Worm (Caenorhabditis elegans) whole organism, L4 larva: ENCODE results near the gene C53A5.16.

Experiments used
- R02D3.7 ChIP-seq: fragments of 150-350 bp; sonication (generic microtip); optimal IDR thresholded peaks from 3 replicates; lab custom pipeline; 2014; ENCODE audit warnings: missing biosample characterization, missing genetic modification characterization
- Y48G9A.11 ChIP-seq: fragments of 200-800 bp; sonication (Bioruptor generic); IDR thresholded peaks from 2 replicates; pipeline ENCODE4 v1.3.6; 2022; ENCODE audit warnings: missing genetic modification reagents, missing genetic modification characterization, missing compliant biosample characterization
- aly-2 ChIP-seq: sonication (generic microtip); optimal IDR thresholded peaks from 2 replicates; lab custom pipeline; 2018; ENCODE audit warnings: missing biosample characterization, missing genetic modification characterization
- attf-4 ChIP-seq: sonication (generic microtip); optimal IDR thresholded peaks from 3 replicates; lab custom pipeline; 2017; ENCODE audit warnings: missing biosample characterization, missing genetic modification characterization
- ceh-28 ChIP-seq: fragments of 150-350 bp; optimal IDR thresholded peaks from 2 replicates; lab custom pipeline; 2014; ENCODE audit warnings: missing biosample characterization, missing genetic modification reagents, missing genetic modification characterization
- lin-13 ChIP-seq: fragments of 150-350 bp; optimal IDR thresholded peaks from 2 replicates; lab custom pipeline; 2014; ENCODE audit warnings: missing biosample characterization, missing genetic modification reagents, missing genetic modification characterization
- nhr-237 ChIP-seq: sonication (generic microtip); optimal IDR thresholded peaks from 2 replicates; lab custom pipeline; 2017; ENCODE audit warnings: missing biosample characterization, missing genetic modification characterization
- pha-4 ChIP-seq, 2 experiments: fragments of 150-350 bp in 1 of 2; fragments of 200-800 bp in 1 of 2; sonication (Bioruptor generic) in 1 of 2; IDR thresholded peaks in 1 of 2; optimal IDR thresholded peaks in 1 of 2; 2 replicates each; pipeline versions ENCODE4 v1.3.6 to Lab custom; 2014 to 2022; ENCODE audit warnings: missing genetic modification characterization in 2 of 2, missing genetic modification reagents in 2 of 2, missing biosample characterization in 1 of 2, missing compliant biosample characterization in 1 of 2
- ztf-11 ChIP-seq: fragments of 150-350 bp; optimal IDR thresholded peaks from 2 replicates; lab custom pipeline; 2014; ENCODE audit warnings: missing biosample characterization, missing genetic modification characterization

DNA sequence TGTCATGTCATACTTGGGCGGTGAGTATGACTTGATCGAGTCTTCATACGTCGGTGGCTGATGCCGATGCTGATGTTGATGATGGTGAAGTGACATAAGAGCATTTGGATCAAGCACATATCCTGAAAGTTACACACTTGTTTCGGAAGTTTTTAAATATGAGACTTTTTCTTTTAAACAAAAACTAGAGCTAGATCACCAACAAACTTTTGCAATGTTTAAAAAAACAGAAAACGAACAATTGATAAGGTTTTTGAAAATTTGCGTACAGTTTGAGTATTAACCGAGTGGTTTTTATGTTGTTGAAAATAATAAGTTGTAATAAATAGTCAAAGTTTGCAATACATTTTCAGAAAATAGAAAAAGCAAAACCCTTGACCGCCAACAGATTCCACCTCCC lies 37.8 kb downstream of the C53A5.16 start, which contains the start of gene R02D5.4:
- TF ChIP-seq Y48G9A.11 (GFP tag; lab: Robert Waterston, UW) (no peak), aly-2 (no peak), attf-4 (tag; lab: Kevin White, UChicago) (no peak), lin-13 (GFP tag; lab: Kevin White, UChicago) (no peak), ztf-11 (tag; lab: Kevin White, UChicago) (no peak), pha-4 (GFP tag; IDR thresholded peaks at IDR 0.05; lab: Robert Waterston, UW) (no peak), pha-4 (tag; optimal IDR thresholded peaks at IDR 0.05; lab: Kevin White, UChicago) (no peak), nhr-237 (tag; lab: Kevin White, UChicago) (no peak), ceh-28 (no peak), R02D3.7 (tag; lab: Kevin White, UChicago) (no peak)
